Worm (Caenorhabditis elegans) whole organism, L2 larva: ENCODE results near the gene T22C8.3.

Experiments
- C34F6.9 ChIP-seq: fragments of 150-350 bp; optimal IDR thresholded peaks from 2 replicates; lab custom pipeline; 2014; ENCODE audit warnings: missing biosample characterization, missing genetic modification characterization
- F13H6.1 ChIP-seq: sonication (generic microtip); optimal IDR thresholded peaks from 2 replicates; lab custom pipeline; 2016; ENCODE audit warnings: missing genetic modification characterization, missing compliant biosample characterization
- Y55F3AM.14 ChIP-seq: fragments of 200-800 bp; sonication (Bioruptor generic); optimal IDR thresholded peaks from 2 replicates; lab custom pipeline; 2018; ENCODE audit warnings: mild to moderate bottlenecking, missing genetic modification characterization, missing compliant biosample characterization
- alr-1 ChIP-seq: fragments of 150-350 bp; optimal IDR thresholded peaks from 2 replicates; lab custom pipeline; 2014; ENCODE audit warnings: missing biosample characterization, missing genetic modification characterization
- blmp-1 ChIP-seq: sonication (generic microtip); optimal IDR thresholded peaks from 2 replicates; lab custom pipeline; 2017; ENCODE audit warnings: missing genetic modification characterization, mild to moderate bottlenecking, missing compliant biosample characterization, antibody characterized with exemption, moderate library complexity; ENCODE audit not compliant: insufficient read depth
- crh-2 ChIP-seq: sonication (generic microtip); optimal IDR thresholded peaks from 2 replicates; lab custom pipeline; 2017; ENCODE audit warnings: missing biosample characterization, missing genetic modification characterization
- dmd-4 ChIP-seq: sonication (generic microtip); optimal IDR thresholded peaks from 2 replicates; lab custom pipeline; 2017; ENCODE audit warnings: missing biosample characterization, missing genetic modification characterization
- egl-27 ChIP-seq: sonication (generic microtip); optimal IDR thresholded peaks from 3 replicates; lab custom pipeline; 2017; ENCODE audit warnings: missing biosample characterization, missing genetic modification reagents, missing genetic modification characterization
- elt-1 ChIP-seq: fragments of 150-350 bp; optimal IDR thresholded peaks from 2 replicates; lab custom pipeline; 2014; ENCODE audit warnings: missing biosample characterization, missing genetic modification characterization
- elt-3 ChIP-seq: sonication (generic microtip); optimal IDR thresholded peaks from 2 replicates; lab custom pipeline; 2017; ENCODE audit warnings: missing biosample characterization, missing genetic modification characterization
- fos-1 ChIP-seq: fragments of 150-350 bp; optimal IDR thresholded peaks from 2 replicates; lab custom pipeline; 2014; ENCODE audit warnings: missing biosample characterization, missing genetic modification characterization
- gmeb-1 ChIP-seq: fragments of 150-350 bp; optimal IDR thresholded peaks from 2 replicates; lab custom pipeline; 2014; ENCODE audit warnings: missing biosample characterization, missing genetic modification characterization
- lin-11 ChIP-seq: fragments of 150-350 bp; sonication (generic microtip); optimal IDR thresholded peaks from 2 replicates; lab custom pipeline; 2014; ENCODE audit warnings: missing biosample characterization, missing genetic modification characterization, inconsistent platforms, mixed read lengths
- lin-39 ChIP-seq: fragments of 150-350 bp; optimal IDR thresholded peaks from 2 replicates; lab custom pipeline; 2014; ENCODE audit warnings: missing biosample characterization, missing genetic modification reagents, missing genetic modification characterization
- lsy-2 ChIP-seq, 2 experiments: fragments of 150-350 bp in 1 of 2; sonication (generic microtip) in 1 of 2; optimal IDR thresholded peaks; 2 replicates each; lab custom pipeline; 2014 to 2017; ENCODE audit warnings: missing biosample characterization in 2 of 2, missing genetic modification characterization in 2 of 2
- mbf-1 ChIP-seq: sonication (generic microtip); optimal IDR thresholded peaks from 2 replicates; lab custom pipeline; 2017; ENCODE audit warnings: missing biosample characterization, missing genetic modification characterization
- nhr-10 ChIP-seq: sonication (generic microtip); optimal IDR thresholded peaks from 2 replicates; lab custom pipeline; 2017; ENCODE audit warnings: missing biosample characterization, missing genetic modification characterization
- nhr-11 ChIP-seq: fragments of 150-350 bp; optimal IDR thresholded peaks from 2 replicates; lab custom pipeline; 2014; ENCODE audit warnings: missing biosample characterization, missing genetic modification characterization
- nhr-129 ChIP-seq: fragments of 150-350 bp; optimal IDR thresholded peaks from 2 replicates; lab custom pipeline; 2014; ENCODE audit warnings: missing biosample characterization, missing genetic modification characterization
- nhr-23 ChIP-seq: fragments of 150-350 bp; optimal IDR thresholded peaks from 2 replicates; lab custom pipeline; 2014; ENCODE audit warnings: missing biosample characterization, missing genetic modification reagents, missing genetic modification characterization
- nhr-25 ChIP-seq: fragments of 150-350 bp; sonication (generic microtip); optimal IDR thresholded peaks from 3 replicates; lab custom pipeline; 2014; ENCODE audit warnings: missing biosample characterization, missing genetic modification characterization
- nhr-6 ChIP-seq: fragments of 150-350 bp; optimal IDR thresholded peaks from 2 replicates; lab custom pipeline; 2014; ENCODE audit warnings: missing biosample characterization, missing genetic modification characterization
- nhr-77 ChIP-seq: fragments of 150-350 bp; optimal IDR thresholded peaks from 2 replicates; lab custom pipeline; 2014; ENCODE audit warnings: missing biosample characterization, missing genetic modification characterization
- peb-1 ChIP-seq: fragments of 150-350 bp; optimal IDR thresholded peaks from 2 replicates; lab custom pipeline; 2014; ENCODE audit warnings: missing biosample characterization, missing genetic modification characterization
- sma-9 ChIP-seq, 2 experiments: fragments of 150-350 bp in 1 of 2; sonication (generic microtip) in 1 of 2; optimal IDR thresholded peaks; 2 replicates each; lab custom pipeline; 2014 to 2016; ENCODE audit warnings: missing genetic modification characterization in 2 of 2, mild to moderate bottlenecking in 1 of 2, missing biosample characterization in 1 of 2, missing compliant biosample characterization in 1 of 2, missing genetic modification reagents in 1 of 2, moderate library complexity in 1 of 2
- snpc-4 ChIP-seq: fragments of 150-350 bp; optimal IDR thresholded peaks from 2 replicates; lab custom pipeline; 2014; ENCODE audit warnings: missing biosample characterization, missing genetic modification characterization
- unc-39 ChIP-seq: fragments of 150-350 bp; optimal IDR thresholded peaks from 2 replicates; lab custom pipeline; 2014; ENCODE audit warnings: missing biosample characterization, missing genetic modification characterization
- unc-62 ChIP-seq: fragments of 150-350 bp; optimal IDR thresholded peaks from 2 replicates; lab custom pipeline; 2014; ENCODE audit warnings: missing biosample characterization, missing genetic modification reagents, missing genetic modification characterization
- zag-1 ChIP-seq: fragments of 150-350 bp; optimal IDR thresholded peaks from 2 replicates; lab custom pipeline; 2014; ENCODE audit warnings: missing biosample characterization, missing genetic modification characterization
- ztf-1 ChIP-seq: fragments of 200-800 bp; sonication (Bioruptor generic); conservative IDR thresholded peaks from 2 replicates; pipeline ENCODE4 v1.3.6; 2022; ENCODE audit warnings: missing genetic modification characterization, missing compliant biosample characterization
- ztf-4 ChIP-seq: fragments of 150-350 bp; optimal IDR thresholded peaks from 2 replicates; lab custom pipeline; 2014; ENCODE audit warnings: missing biosample characterization, missing genetic modification characterization

The T22C8.3 gene

ce11 chrII:8641131-8641530 lies 19.3 kb upstream of the T22C8.3 start, which contains the start of gene D2085.7:
TSS of gene D2085.7 (plus strand) at chrII:8641381.
- TF ChIP-seq dmd-4, result no peak
- no peak for TF ChIP-seq nhr-23
- peak; percentile 63 for TF ChIP-seq fos-1 (tag; lab: Kevin White, UChicago)
- TF ChIP-seq nhr-10 (tag; lab: Kevin White, UChicago), result no peak
- TF ChIP-seq crh-2, result no peak
- no peak for TF ChIP-seq gmeb-1 (tag; lab: Kevin White, UChicago)

DNA sequence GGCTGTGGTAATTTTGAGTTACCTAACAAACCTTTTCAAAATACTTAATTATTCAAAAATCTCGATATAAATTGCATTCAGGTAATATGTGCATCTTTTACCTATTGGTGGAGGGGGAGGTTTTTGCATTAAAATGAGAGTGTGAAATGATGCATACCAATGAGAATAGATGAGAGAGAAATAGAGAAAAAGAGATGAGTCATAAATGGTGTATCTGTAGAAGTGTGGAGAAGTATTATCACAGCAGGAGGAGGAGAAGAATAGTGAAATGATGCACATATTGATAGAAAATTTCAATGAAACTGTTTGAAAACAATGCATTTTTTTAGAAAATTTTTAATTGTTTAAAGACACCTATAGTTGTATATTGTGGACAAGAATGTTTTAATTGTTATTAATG lies 18.7 kb upstream of the T22C8.3 start:
- TF ChIP-seq fos-1 (tag; lab: Kevin White, UChicago) (peak; percentile 84), peb-1 (tag; lab: Kevin White, UChicago) (no peak), gmeb-1 (tag; lab: Kevin White, UChicago) (no peak), elt-3 (tag; lab: Kevin White, UChicago) (no peak), nhr-10 (tag; lab: Kevin White, UChicago) (no peak), crh-2 (peak; percentile 24), C34F6.9 (peak; percentile 5), mbf-1 (tag; lab: Kevin White, UChicago) (no peak), dmd-4 (no peak)

ce11 chrII:8639553-8639952 lies 17.8 kb upstream of the T22C8.3 start:
- TF ChIP-seq ztf-4 (tag; lab: Kevin White, UChicago), result no peak
- no peak for TF ChIP-seq F13H6.1 (tag; lab: Kevin White, UChicago)
- no peak for TF ChIP-seq alr-1 (tag; lab: Kevin White, UChicago)

DNA sequence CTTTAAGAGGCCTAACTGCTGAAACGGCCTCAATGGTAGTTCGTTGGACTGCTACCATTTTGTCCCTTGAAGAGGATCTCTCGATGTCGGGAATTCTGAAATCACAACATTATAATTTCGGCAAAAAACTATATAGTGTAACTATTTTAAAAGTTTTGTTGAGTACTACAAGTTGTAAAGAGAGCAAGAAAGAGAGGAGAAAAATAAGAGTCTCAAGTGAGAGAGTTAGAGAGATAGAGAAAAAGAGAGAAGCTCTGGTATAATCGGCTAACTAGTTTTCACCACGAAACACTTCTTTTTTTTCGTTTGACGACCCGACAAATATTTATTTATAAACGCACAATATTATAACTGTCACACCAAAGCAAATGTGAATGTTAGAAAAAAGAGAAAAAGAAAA lies 15.8 kb upstream of the T22C8.3 start, which contains the start of gene vab-9:
Gene vab-9, minus strand, starts transcription at position 101 of the 400 bp plus-strand sequence.
- TF ChIP-seq nhr-77 (tag; lab: Kevin White, UChicago) (no peak), nhr-11 (tag; lab: Kevin White, UChicago) (no peak), lin-39 (tag; lab: Kevin White, UChicago) (no peak), nhr-6 (tag; lab: Kevin White, UChicago) (no peak), nhr-25 (tag; lab: Kevin White, UChicago) (no peak), zag-1 (tag; lab: Kevin White, UChicago) (no peak), nhr-129 (no peak), C34F6.9 (no peak)
- TF ChIP-seq, all 48 proteins: peak for 0

DNA sequence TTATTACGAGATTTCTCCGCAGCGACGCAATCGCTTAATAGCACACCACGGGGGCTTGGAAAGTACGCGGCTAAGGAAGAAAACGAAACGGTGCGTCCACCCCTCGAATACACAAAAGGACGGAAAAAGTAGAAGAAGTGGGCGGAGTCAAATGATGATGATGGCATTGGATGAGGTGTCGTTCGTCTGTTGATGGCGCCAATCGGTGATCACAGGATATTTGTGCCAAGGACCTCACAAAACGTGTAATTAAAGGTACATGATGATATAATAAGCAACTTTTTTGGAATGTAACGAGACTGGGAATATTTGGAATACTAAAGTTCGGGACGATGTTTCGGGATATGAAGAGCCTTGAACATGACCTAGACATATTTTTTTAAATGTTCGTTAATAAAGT lies 12.6 kb upstream of the T22C8.3 start, which contains the start of gene cutl-12:
Gene cutl-12, minus strand, starts transcription at position 101 of the 400 bp plus-strand sequence.
- TF ChIP-seq crh-2, result no peak
- no peak for TF ChIP-seq unc-39 (tag; lab: Kevin White, UChicago)
- TF ChIP-seq sma-9 (GFP tag; optimal IDR thresholded peaks at IDR 0.05; lab: Kevin White, UChicago), result no peak
- no peak for TF ChIP-seq sma-9 (tag; optimal IDR thresholded peaks at IDR 0.05; lab: Kevin White, UChicago)
- TF ChIP-seq lsy-2 (tag; optimal IDR thresholded peaks at IDR 0.05; lab: Kevin White, UChicago), result no peak
- no peak for TF ChIP-seq egl-27 (tag; lab: Kevin White, UChicago)
- no peak for TF ChIP-seq snpc-4 (tag; lab: Kevin White, UChicago)
- TF ChIP-seq nhr-77 (tag; lab: Kevin White, UChicago), result no peak
- TF ChIP-seq Y55F3AM.14, result no peak
- TF ChIP-seq elt-1 (tag; lab: Kevin White, UChicago), result no peak

ce11 chrII:8631766-8632165 lies 10.0 kb upstream of the T22C8.3 start:
- no peak for TF ChIP-seq lin-11 (tag; lab: Kevin White, UChicago)
- TF ChIP-seq, all 48 proteins: peak for 0

DNA sequence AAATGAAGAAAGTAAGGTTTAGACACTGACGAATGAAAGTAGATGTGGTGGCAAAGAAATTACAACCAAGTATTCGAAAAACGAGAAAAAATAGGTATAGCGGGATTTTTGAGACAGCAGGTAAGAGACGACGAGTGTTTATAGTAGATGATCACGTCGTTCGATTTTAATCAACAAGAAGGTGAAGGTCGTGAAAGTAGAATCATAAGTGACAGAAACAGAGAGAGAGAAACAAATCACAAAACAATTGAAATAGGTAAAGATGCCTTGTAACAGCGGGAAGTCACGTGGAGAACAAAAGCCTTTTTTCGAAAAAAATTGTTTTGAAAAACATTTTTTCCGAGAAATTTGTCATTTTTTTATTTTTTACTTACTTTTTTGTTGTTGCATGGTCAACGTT lies 8.3 kb upstream of the T22C8.3 start, which contains the start of gene T22C8.6:
Gene T22C8.6, minus strand, starts transcription at position 194 of the 400 bp plus-strand sequence.
- TF ChIP-seq ztf-1 (GFP tag; lab: Robert Waterston, UW) (no peak), unc-62 (no peak), ztf-4 (tag; lab: Kevin White, UChicago) (no peak), F13H6.1 (tag; lab: Kevin White, UChicago) (no peak), blmp-1 (peak; percentile 17), peb-1 (tag; lab: Kevin White, UChicago) (no peak)
